Fruit fly (Drosophila melanogaster): ENCODE results near the gene PNUTS.

PNUTS gene

DNA sequence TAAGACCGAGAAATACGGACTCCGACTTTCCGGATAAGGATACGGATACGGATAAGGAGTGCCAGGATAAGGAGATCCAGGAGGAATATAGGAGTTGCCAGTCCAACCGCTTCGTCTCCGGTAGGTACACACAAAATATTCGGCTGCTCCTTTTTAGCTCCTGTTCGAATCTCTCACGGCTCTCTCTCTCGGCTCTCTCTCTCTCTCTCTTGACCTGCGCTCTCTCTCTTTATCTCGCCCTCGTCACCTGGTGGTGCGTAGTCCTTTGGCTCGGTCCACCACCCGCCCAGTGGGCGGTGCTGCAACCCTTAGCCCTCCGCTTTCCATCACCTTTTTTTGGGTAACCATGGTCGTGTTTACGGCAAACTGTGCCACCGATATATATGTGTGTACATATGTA is 43.9 kb upstream of the PNUTS start (continued):
- TF ChIP-seq CG13287 (GFP tag; IDR thresholded peaks at IDR 0.05; ENCODE audit: partially characterized antibody) (no peak), CG1832 (GFP tag; optimal IDR thresholded peaks at IDR 0.05) (peak; percentile 18), sens (GFP tag) (peak; percentile 79), Nf-YB (GFP tag; optimal IDR thresholded peaks at IDR 0.05) (no peak), CG2199 (GFP tag; IDR thresholded peaks at IDR 0.05) (0 out of 3 replicates have a peak, but pooled peaks have one; percentile 70), ewg (GFP tag; optimal IDR thresholded peaks at IDR 0.05) (peak; percentile 72), ssp (GFP tag; IDR thresholded peaks at IDR 0.05) (no peak), zf30C (GFP tag; optimal IDR thresholded peaks at IDR 0.05) (peak; percentile 80), CG9932 (GFP tag; IDR thresholded peaks at IDR 0.05) (no peak), Neu2 (GFP tag; optimal IDR thresholded peaks at IDR 0.05; ENCODE audit: borderline replicate concordance) (no peak), YL-1 (GFP tag; optimal IDR thresholded peaks at IDR 0.05) (no peak), hb (GFP tag; IDR thresholded peaks at IDR 0.05; ENCODE audit: partially characterized antibody) (no peak)

DNA sequence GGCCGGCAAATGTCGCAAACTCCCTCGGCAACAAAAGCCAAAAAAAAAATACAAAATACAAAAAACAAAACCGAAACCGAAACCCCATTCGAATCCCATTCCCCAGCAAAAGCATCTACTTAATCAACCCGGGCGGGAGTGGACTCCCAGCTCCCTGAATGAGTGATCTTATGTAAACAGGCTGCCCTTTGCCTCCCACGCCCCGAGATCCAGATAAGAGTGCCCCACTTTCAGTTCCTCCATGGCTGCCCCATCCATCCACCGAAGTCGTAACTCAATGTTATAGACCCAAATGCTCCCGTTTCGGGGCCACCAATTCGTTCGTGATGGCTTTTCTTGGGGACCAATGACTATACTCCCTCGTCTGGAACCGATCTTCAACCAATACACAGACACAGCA is 43.2 kb upstream of the PNUTS start:
- TF ChIP-seq z (GFP tag; IDR thresholded peaks at IDR 0.05) = 0 out of 3 replicates have a peak, but pooled peaks have one; percentile 58
- peak; percentile 45 for TF ChIP-seq crol (GFP tag; IDR thresholded peaks at IDR 0.05)
- peak in 1 of 2 experiments; percentile 83 for TF ChIP-seq Pdp1 (GFP tag; optimal IDR thresholded peaks at IDR 0.05)
- TF ChIP-seq sr (GFP tag; IDR thresholded peaks at IDR 0.05) = peak; percentile 17; the same call in 1 of the 3 replicates
- no peak for TF ChIP-seq jigr1 (GFP tag; IDR thresholded peaks at IDR 0.05)
- TF ChIP-seq CG12769 (tag; optimal IDR thresholded peaks at IDR 0.05) = peak; percentile 40
- 0 out of 2 replicates have a peak, but pooled peaks have one; percentile 46 for TF ChIP-seq rib (GFP tag; IDR thresholded peaks at IDR 0.05)
- TF ChIP-seq Awh (GFP tag; IDR thresholded peaks at IDR 0.05) = 0 out of 2 replicates have a peak, but pooled peaks have one; percentile 38
- TF ChIP-seq cg (GFP tag; optimal IDR thresholded peaks at IDR 0.05) = peak; percentile 10
- TF ChIP-seq CG6683 (GFP tag; optimal IDR thresholded peaks at IDR 0.05) = no peak
- TF ChIP-seq nau (GFP tag; optimal IDR thresholded peaks at IDR 0.05) = no peak

DNA sequence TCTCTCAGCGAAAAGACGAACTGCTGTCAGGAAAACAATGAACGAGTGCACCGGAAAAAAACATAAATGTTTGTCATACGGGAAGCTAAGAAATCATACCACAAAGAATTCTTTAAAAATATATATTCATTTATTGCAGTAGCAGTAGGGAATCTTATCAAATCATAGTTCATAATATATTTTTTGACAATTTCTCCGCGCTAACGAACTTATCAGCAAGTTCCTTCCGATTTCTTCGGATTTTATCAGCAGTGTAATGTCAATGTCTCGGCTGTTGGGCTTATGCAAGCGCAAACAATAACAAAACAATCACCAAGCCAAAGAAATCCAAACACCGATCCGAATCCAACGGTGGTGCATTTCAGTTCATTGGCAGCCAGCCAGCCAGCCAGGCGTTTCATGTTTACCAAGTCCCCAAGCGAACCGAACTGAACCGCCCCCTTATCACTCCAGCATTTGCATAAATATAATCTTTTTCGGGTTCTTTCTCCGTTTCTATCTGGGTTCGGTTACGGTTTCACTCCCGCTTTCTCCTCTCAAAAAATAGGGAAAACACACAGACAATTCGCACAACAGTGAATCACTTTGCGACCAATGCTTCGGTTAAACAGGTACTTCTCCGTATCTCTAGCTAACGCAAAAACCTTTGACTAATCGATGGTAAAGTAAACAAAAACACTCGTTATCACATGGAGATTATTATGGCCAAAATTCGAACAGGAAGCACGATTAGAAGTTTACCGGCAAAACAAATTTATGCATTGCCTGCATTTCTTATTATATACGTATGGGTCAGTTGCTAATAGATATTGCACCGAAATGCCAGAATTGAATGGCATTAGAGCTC is 42.5 kb upstream of the PNUTS start:
- no peak for TF ChIP-seq nau (GFP tag; optimal IDR thresholded peaks at IDR 0.05)
- no peak for TF ChIP-seq prd (optimal IDR thresholded peaks at IDR 0.05)
- TF ChIP-seq prd (GFP tag; IDR thresholded peaks at IDR 0.05) = peak; percentile 21; the same call in 1 of the 3 replicates
- TF ChIP-seq D19A (tag; optimal IDR thresholded peaks at IDR 0.05) = peak; percentile 28
- TF ChIP-seq CG3995 (GFP tag; optimal IDR thresholded peaks at IDR 0.05) = no peak
- peak; percentile 10 for TF ChIP-seq CG13775 (GFP tag; optimal IDR thresholded peaks at IDR 0.05)
- peak; percentile 45 for TF ChIP-seq NC2β (GFP tag; optimal IDR thresholded peaks at IDR 0.05)
- peak; percentile 29 for TF ChIP-seq CG9437 (GFP tag; optimal IDR thresholded peaks at IDR 0.05)
- TF ChIP-seq CG10431 (GFP tag; optimal IDR thresholded peaks at IDR 0.05) = peak; percentile 24
- no peak for TF ChIP-seq pzg (GFP tag; optimal IDR thresholded peaks at IDR 0.05)
- TF ChIP-seq CG8290 (GFP tag; optimal IDR thresholded peaks at IDR 0.05) = no peak
- TF ChIP-seq CG8290 (tag; optimal IDR thresholded peaks at IDR 0.05) = no peak
- peak; percentile 61 for TF ChIP-seq CG17328 (GFP tag; IDR thresholded peaks at IDR 0.05)
- no peak for TF ChIP-seq dm (GFP tag; optimal IDR thresholded peaks at IDR 0.05)
- TF ChIP-seq cato (GFP tag; optimal IDR thresholded peaks at IDR 0.05; ENCODE audit: borderline replicate concordance) = peak; percentile 18
- peak; percentile 29 for TF ChIP-seq CoRest (tag; optimal IDR thresholded peaks at IDR 0.05)
- TF ChIP-seq CG7987 (GFP tag; optimal IDR thresholded peaks at IDR 0.05) = no peak
- no peak for TF ChIP-seq repo (GFP tag; optimal IDR thresholded peaks at IDR 0.05)
- TF ChIP-seq CG10209 (GFP tag; optimal IDR thresholded peaks at IDR 0.05) = peak; percentile 33
- TF ChIP-seq Bdp1 (GFP tag; optimal IDR thresholded peaks at IDR 0.05) = peak; percentile 7
- TF ChIP-seq nmo (GFP tag; optimal IDR thresholded peaks at IDR 0.05) = peak; percentile 48
- no peak for TF ChIP-seq amos (GFP tag; IDR thresholded peaks at IDR 0.05; ENCODE audit: partially characterized antibody)
- TF ChIP-seq chif (GFP tag; optimal IDR thresholded peaks at IDR 0.05) = peak; percentile 7 to 34
- no peak for TF ChIP-seq CG18476 (GFP tag; optimal IDR thresholded peaks at IDR 0.05)
- TF ChIP-seq MTF-1 (GFP tag; optimal IDR thresholded peaks at IDR 0.05; ENCODE audit: borderline replicate concordance) = no peak

Measured in whole organism, embryonic.